Worm (Caenorhabditis elegans) whole organism, midembryonic: ENCODE results near the gene B0034.5.

ENCODE experiments used
- T22C8.4 ChIP-seq: fragments of 200-800 bp; sonication (Bioruptor generic); IDR thresholded peaks from 2 replicates; pipeline ENCODE4 v1.3.6; 2022; ENCODE audit warnings: missing genetic modification characterization, missing compliant biosample characterization
- cog-1 ChIP-seq: sonication (generic microtip); optimal IDR thresholded peaks from 2 replicates; lab custom pipeline; 2016; ENCODE audit warnings: missing genetic modification characterization, missing compliant biosample characterization
- flt-1 ChIP-seq: fragments of 200-800 bp; sonication (Bioruptor generic); IDR thresholded peaks from 2 replicates; pipeline ENCODE4 v1.3.6; 2022; ENCODE audit warnings: missing genetic modification characterization, missing compliant biosample characterization
- klf-2 ChIP-seq: fragments of 200-800 bp; sonication (Bioruptor generic); conservative IDR thresholded peaks from 2 replicates; pipeline ENCODE4 v1.3.6; 2022; ENCODE audit warnings: missing genetic modification reagents, missing genetic modification characterization, missing compliant biosample characterization
- med-1 ChIP-seq: sonication (generic microtip); optimal IDR thresholded peaks from 2 replicates; lab custom pipeline; 2017; ENCODE audit warnings: missing genetic modification characterization, mild to moderate bottlenecking, missing compliant biosample characterization, antibody characterized with exemption, missing genetic modification reagents; ENCODE audit not compliant: insufficient read depth
- ref-1 ChIP-seq: fragments of 200-800 bp; sonication (Bioruptor generic); conservative IDR thresholded peaks from 2 replicates; pipeline ENCODE4 v1.3.6; 2022; ENCODE audit warnings: missing genetic modification reagents, missing genetic modification characterization, missing compliant biosample characterization
- tab-1 ChIP-seq: fragments of 200-800 bp; sonication (Bioruptor generic); IDR thresholded peaks from 2 replicates; pipeline ENCODE4 v1.3.6; 2022; ENCODE audit warnings: missing genetic modification characterization, missing compliant biosample characterization
- ztf-23 ChIP-seq: fragments of 200-800 bp; sonication (Bioruptor generic); IDR thresholded peaks from 2 replicates; pipeline ENCODE4 v1.3.6; 2022; ENCODE audit warnings: missing genetic modification reagents, missing genetic modification characterization, missing compliant biosample characterization
- ztf-29 ChIP-seq: fragments of 200-800 bp; sonication (Bioruptor generic); IDR thresholded peaks from 2 replicates; pipeline ENCODE4 v1.3.6; 2022; ENCODE audit warnings: missing genetic modification reagents, missing genetic modification characterization, missing compliant biosample characterization

ce11 chrII:6010544-6010943 lies 35.8 kb upstream of the B0034.5 start, which contains the start of gene ins-20:
- TF ChIP-seq med-1 (GFP tag; lab: Kevin White, UChicago) (no peak), tab-1 (GFP tag; lab: Robert Waterston, UW) (no peak), flt-1 (GFP tag; lab: Robert Waterston, UW) (no peak), ref-1 (GFP tag; lab: Robert Waterston, UW) (no peak), ztf-29 (GFP tag; lab: Robert Waterston, UW) (no peak), klf-2 (GFP tag; lab: Robert Waterston, UW) (no peak), cog-1 (tag; lab: Kevin White, UChicago) (no peak), ztf-23 (GFP tag; lab: Robert Waterston, UW) (no peak), T22C8.4 (GFP tag; lab: Robert Waterston, UW) (no peak)
